Fruit fly (Drosophila melanogaster): ENCODE results near the gene FoxP.

FoxP gene

DNA sequence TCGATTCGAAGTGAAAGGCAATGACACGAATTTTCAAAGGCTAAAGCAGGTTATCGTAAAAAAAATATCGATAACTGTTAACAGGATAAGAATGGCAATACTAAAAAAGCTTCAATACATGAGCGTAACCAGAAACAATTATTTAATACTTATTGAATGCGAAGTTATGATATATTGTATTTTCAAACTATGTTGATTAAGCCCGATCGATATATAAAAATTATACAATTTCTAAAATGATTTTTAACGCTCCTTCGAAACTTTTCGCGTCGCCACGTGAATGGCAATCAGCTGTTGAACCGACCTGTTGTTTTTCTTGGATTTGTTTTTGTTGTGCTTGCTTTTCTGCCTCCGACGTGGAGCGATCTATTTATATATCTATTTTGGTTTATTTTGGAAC is 25.5 kb upstream of the FoxP start, which contains the start of the genes Alg12 and Rpt3R (continued):
- TF ChIP-seq zen2 (GFP tag; IDR thresholded peaks at IDR 0.05; ENCODE audit: partially characterized antibody): peak; percentile 8; the same call in 1 of the 3 replicates
- TF ChIP-seq CG1024 (GFP tag; IDR thresholded peaks at IDR 0.05): no peak
- no peak for TF ChIP-seq Hr78 (GFP tag; optimal IDR thresholded peaks at IDR 0.05)
- no peak for TF ChIP-seq sima (GFP tag; optimal IDR thresholded peaks at IDR 0.05)
- no peak for TF ChIP-seq en (GFP tag; optimal IDR thresholded peaks at IDR 0.05)
- TF ChIP-seq klu (GFP tag; IDR thresholded peaks at IDR 0.05): no peak
- no peak for TF ChIP-seq gt (GFP tag; IDR thresholded peaks at IDR 0.05)
- no peak for TF ChIP-seq CG8290 (GFP tag; optimal IDR thresholded peaks at IDR 0.05)
- TF ChIP-seq CG8290 (tag; optimal IDR thresholded peaks at IDR 0.05): no peak
- no peak for TF ChIP-seq CG6272 (GFP tag; IDR thresholded peaks at IDR 0.05)
- 0 out of 3 replicates have a peak, but pooled peaks have one; percentile 28 for TF ChIP-seq vnd (GFP tag; IDR thresholded peaks at IDR 0.05; ENCODE audit: partially characterized antibody)
- TF ChIP-seq CG6683 (GFP tag; optimal IDR thresholded peaks at IDR 0.05): no peak
- no peak for TF ChIP-seq ewg (GFP tag; optimal IDR thresholded peaks at IDR 0.05)
- no peak for TF ChIP-seq Aef1 (GFP tag; IDR thresholded peaks at IDR 0.05)
- TF ChIP-seq Mad (GFP tag; optimal IDR thresholded peaks at IDR 0.05): no peak
- no peak for TF ChIP-seq CG15601 (tag; optimal IDR thresholded peaks at IDR 0.05)
- no peak for TF ChIP-seq crc (GFP tag; optimal IDR thresholded peaks at IDR 0.05)
- no peak for TF ChIP-seq CG9727 (GFP tag; optimal IDR thresholded peaks at IDR 0.05)
- TF ChIP-seq pfk (GFP tag; optimal IDR thresholded peaks at IDR 0.05): no peak
- TF ChIP-seq CG9876 (GFP tag; optimal IDR thresholded peaks at IDR 0.05): no peak
- TF ChIP-seq CG3995 (GFP tag; optimal IDR thresholded peaks at IDR 0.05): peak; percentile 32
- TF ChIP-seq CG42726 (GFP tag; IDR thresholded peaks at IDR 0.05; ENCODE audit: partially characterized antibody): no peak
- no peak for TF ChIP-seq Asciz (GFP tag; optimal IDR thresholded peaks at IDR 0.05)
- no peak for TF ChIP-seq C15 (GFP tag; IDR thresholded peaks at IDR 0.05)
- TF ChIP-seq kni (GFP tag; optimal IDR thresholded peaks at IDR 0.05): no peak
- no peak for TF ChIP-seq D19B (GFP tag; optimal IDR thresholded peaks at IDR 0.05)
- TF ChIP-seq CG7963 (GFP tag; IDR thresholded peaks at IDR 0.05; ENCODE audit: partially characterized antibody): no peak
- TF ChIP-seq prd (optimal IDR thresholded peaks at IDR 0.05): no peak
- TF ChIP-seq prd (GFP tag; IDR thresholded peaks at IDR 0.05): no peak
- no peak for TF ChIP-seq btn (GFP tag; optimal IDR thresholded peaks at IDR 0.05)
- TF ChIP-seq CG13424 (tag; optimal IDR thresholded peaks at IDR 0.05): no peak
- no peak for TF ChIP-seq ash1 (GFP tag; optimal IDR thresholded peaks at IDR 0.05)
- TF ChIP-seq PHDP (tag; optimal IDR thresholded peaks at IDR 0.05): no peak
- TF ChIP-seq zen (tag; optimal IDR thresholded peaks at IDR 0.05): no peak
- TF ChIP-seq CG10209 (GFP tag; optimal IDR thresholded peaks at IDR 0.05): no peak
- TF ChIP-seq amos (GFP tag; IDR thresholded peaks at IDR 0.05; ENCODE audit: partially characterized antibody): peak; percentile 41; the same call in 1 of the 2 replicates
- TF ChIP-seq yki (optimal IDR thresholded peaks at IDR 0.05): no peak
- TF ChIP-seq Camta (GFP tag; optimal IDR thresholded peaks at IDR 0.05): no peak
- no peak for TF ChIP-seq CG17359 (tag; optimal IDR thresholded peaks at IDR 0.05)
- no peak for TF ChIP-seq CG43689 (GFP tag; IDR thresholded peaks at IDR 0.05)
- TF ChIP-seq Jarid2 (GFP tag; optimal IDR thresholded peaks at IDR 0.05): no peak
- TF ChIP-seq gem (tag; optimal IDR thresholded peaks at IDR 0.05): no peak
- TF ChIP-seq CG2129 (GFP tag; IDR thresholded peaks at IDR 0.05; ENCODE audit: partially characterized antibody): 0 out of 2 replicates have a peak, but pooled peaks have one; percentile 26
- TF ChIP-seq Dek (tag; optimal IDR thresholded peaks at IDR 0.05): no peak
- TF ChIP-seq CG1832 (GFP tag; optimal IDR thresholded peaks at IDR 0.05): no peak
- no peak for TF ChIP-seq CG33557 (GFP tag; optimal IDR thresholded peaks at IDR 0.05)
- TF ChIP-seq slbo (GFP tag; IDR thresholded peaks at IDR 0.05): no peak
- no peak for TF ChIP-seq CG18476 (GFP tag; optimal IDR thresholded peaks at IDR 0.05)
- TF ChIP-seq chm (GFP tag; IDR thresholded peaks at IDR 0.05): no peak
- no peak for TF ChIP-seq lilli (GFP tag; optimal IDR thresholded peaks at IDR 0.05)
- peak; percentile 28 to 90 for TF ChIP-seq crp (GFP tag; optimal IDR thresholded peaks at IDR 0.05)
